Fruit fly (Drosophila melanogaster) whole organism, embryonic: ENCODE measurements around the gene Tm1.

Experiments used
- CG10209 ChIP-seq: fragments of 200-800 bp; sonication (Bioruptor generic); optimal IDR thresholded peaks from 3 replicates; lab custom pipeline; 2017; ENCODE audit warnings: missing biosample characterization, mild to moderate bottlenecking, missing genetic modification characterization, missing genetic modification reagents
- CG12071 ChIP-seq: fragments of 200-800 bp; sonication (Bioruptor generic); optimal IDR thresholded peaks from 3 replicates; lab custom pipeline; 2018; ENCODE audit warnings: missing biosample characterization, mild to moderate bottlenecking, missing genetic modification characterization
- CG14014 ChIP-seq: fragments of 200-800 bp; sonication (Bioruptor generic); IDR thresholded peaks from 2 replicates; pipeline ENCODE4 v1.3.6; 2022; ENCODE audit warnings: missing biosample characterization, missing genetic modification characterization
- CG15514 ChIP-seq: fragments of 200-800 bp; sonication (Bioruptor generic); optimal IDR thresholded peaks from 3 replicates; lab custom pipeline; 2017; ENCODE audit warnings: missing biosample characterization, missing genetic modification characterization, mild to moderate bottlenecking, moderate library complexity, missing genetic modification reagents
- CG2120 ChIP-seq: fragments of 200-800 bp; sonication (Bioruptor generic); optimal IDR thresholded peaks from 3 replicates; lab custom pipeline; 2016; ENCODE audit warnings: missing biosample characterization, missing genetic modification characterization
- CG2199 ChIP-seq: fragments of 200-800 bp; sonication (Bioruptor generic); IDR thresholded peaks from 3 replicates; pipeline ENCODE4 v1.3.6; 2022; ENCODE audit warnings: missing biosample characterization, missing genetic modification characterization
- CG2889 ChIP-seq: fragments of 200-800 bp; sonication (Bioruptor generic); IDR thresholded peaks from 3 replicates; pipeline ENCODE4 v1.3.6; 2022; ENCODE audit warnings: missing biosample characterization, missing genetic modification characterization
- CG32767 ChIP-seq: fragments of 200-800 bp; sonication (Bioruptor generic); IDR thresholded peaks from 2 replicates; pipeline ENCODE4 v1.3.6; 2022; ENCODE audit warnings: missing biosample characterization, missing genetic modification characterization
- CG33213 ChIP-seq: fragments of 200-800 bp; sonication (Bioruptor generic); optimal IDR thresholded peaks from 3 replicates; lab custom pipeline; 2016; ENCODE audit warnings: missing biosample characterization, missing genetic modification characterization
- CG33557 ChIP-seq: fragments of 200-800 bp; sonication (Bioruptor generic); optimal IDR thresholded peaks from 2 replicates; lab custom pipeline; 2019; ENCODE audit warnings: missing biosample characterization, mild to moderate bottlenecking, missing genetic modification characterization, moderate library complexity
- CG34422 ChIP-seq: fragments of 200-800 bp; sonication (Bioruptor generic); IDR thresholded peaks from 3 replicates; pipeline ENCODE4 v1.3.6; 2022; ENCODE audit warnings: missing biosample characterization, missing genetic modification characterization
- CG4282 ChIP-seq: fragments of 200-800 bp; sonication (Bioruptor generic); optimal IDR thresholded peaks from 2 replicates; lab custom pipeline; 2016; ENCODE audit warnings: missing biosample characterization, missing genetic modification characterization
- CG4328 ChIP-seq: fragments of 200-800 bp; sonication (Bioruptor generic); optimal IDR thresholded peaks from 3 replicates; lab custom pipeline; 2017; ENCODE audit warnings: missing biosample characterization, missing genetic modification reagents, missing genetic modification characterization
- CG5180 ChIP-seq: fragments of 200-800 bp; sonication (Bioruptor generic); optimal IDR thresholded peaks from 3 replicates; lab custom pipeline; 2017; ENCODE audit warnings: missing biosample characterization, missing genetic modification characterization, mild to moderate bottlenecking, moderate library complexity, missing genetic modification reagents
- CG6254 ChIP-seq: fragments of 200-800 bp; sonication (Bioruptor generic); optimal IDR thresholded peaks from 3 replicates; lab custom pipeline; 2017; ENCODE audit warnings: mild to moderate bottlenecking, missing biosample characterization, missing genetic modification reagents, missing genetic modification characterization
- CG7786 ChIP-seq: fragments of 200-800 bp; sonication (Bioruptor generic); optimal IDR thresholded peaks from 2 replicates; lab custom pipeline; 2016; ENCODE audit warnings: missing biosample characterization, missing genetic modification characterization
- CG9817 ChIP-seq: fragments of 200-800 bp; sonication (Bioruptor generic); optimal IDR thresholded peaks from 2 replicates; lab custom pipeline; 2018; ENCODE audit warnings: missing biosample characterization, mild to moderate bottlenecking, missing genetic modification characterization, moderate library complexity
- Drgx ChIP-seq: fragments of 200-800 bp; sonication (Bioruptor generic); IDR thresholded peaks from 2 replicates; pipeline ENCODE4 v1.3.6; 2022; ENCODE audit warnings: missing biosample characterization, missing genetic modification characterization
- HHEX ChIP-seq: fragments of 200-800 bp; sonication (Bioruptor generic); optimal IDR thresholded peaks from 3 replicates; lab custom pipeline; 2017; ENCODE audit warnings: missing biosample characterization, mild to moderate bottlenecking, missing genetic modification characterization, missing genetic modification reagents
- HmgZ ChIP-seq: fragments of 200-800 bp; sonication (Bioruptor generic); optimal IDR thresholded peaks from 2 replicates; lab custom pipeline; 2018; ENCODE audit warnings: missing biosample characterization, mild to moderate bottlenecking, missing genetic modification characterization
- MESR4 ChIP-seq: fragments of 200-800 bp; sonication (Bioruptor generic); optimal IDR thresholded peaks from 2 replicates; lab custom pipeline; 2018; ENCODE audit warnings: missing biosample characterization, mild to moderate bottlenecking, missing genetic modification characterization, moderate library complexity
- MTF-1 ChIP-seq: fragments of 200-800 bp; sonication (Bioruptor generic); optimal IDR thresholded peaks from 2 replicates; lab custom pipeline; 2018; ENCODE audit warnings: missing biosample characterization, mild to moderate bottlenecking, missing genetic modification characterization, borderline replicate concordance
- Max ChIP-seq: fragments of 200-800 bp; sonication (Bioruptor generic); optimal IDR thresholded peaks from 2 replicates; lab custom pipeline; 2016; ENCODE audit warnings: missing biosample characterization, mild to moderate bottlenecking, missing genetic modification characterization
- NK7.1 ChIP-seq: fragments of 200-800 bp; sonication (Bioruptor generic); optimal IDR thresholded peaks from 3 replicates; lab custom pipeline; 2016; ENCODE audit warnings: missing biosample characterization, missing genetic modification characterization
- Oli ChIP-seq: fragments of 200-800 bp; sonication (Bioruptor generic); optimal IDR thresholded peaks from 2 replicates; lab custom pipeline; 2018; ENCODE audit warnings: missing biosample characterization, mild to moderate bottlenecking, missing genetic modification characterization, moderate library complexity
- Poxn ChIP-seq: fragments of 200-800 bp; sonication (Bioruptor generic); IDR thresholded peaks from 2 replicates; pipeline ENCODE4 v1.3.6; 2022; ENCODE audit warnings: missing biosample characterization, missing genetic modification characterization
- Ptx1 ChIP-seq: fragments of 200-800 bp; sonication (Bioruptor generic); IDR thresholded peaks from 2 replicates; pipeline ENCODE4 v1.3.6; 2022; ENCODE audit warnings: missing biosample characterization, missing genetic modification characterization
- Six4 ChIP-seq: fragments of 200-800 bp; sonication (Bioruptor generic); optimal IDR thresholded peaks from 2 replicates; lab custom pipeline; 2016; ENCODE audit warnings: missing biosample characterization, missing genetic modification characterization
- Sry-δ ChIP-seq: fragments of 200-800 bp; sonication (Bioruptor generic); optimal IDR thresholded peaks from 2 replicates; lab custom pipeline; 2016; ENCODE audit warnings: missing biosample characterization, missing genetic modification characterization
- Tbp ChIP-seq: fragments of >200 bp; optimal IDR thresholded peaks from 2 replicates; lab custom pipeline; 2018; ENCODE audit warnings: missing biosample characterization, missing genetic modification characterization
- Usf ChIP-seq: fragments of 200-800 bp; sonication (Bioruptor generic); optimal IDR thresholded peaks from 2 replicates; lab custom pipeline; 2017; ENCODE audit warnings: missing genotype, missing biosample characterization, missing genetic modification characterization
- Vsx1 ChIP-seq: fragments of 200-800 bp; sonication (Bioruptor generic); optimal IDR thresholded peaks from 2 replicates; lab custom pipeline; 2017; ENCODE audit warnings: missing biosample characterization, mild to moderate bottlenecking, missing genetic modification characterization, missing genetic modification reagents
- az2 ChIP-seq: fragments of 200-800 bp; sonication (Bioruptor generic); optimal IDR thresholded peaks from 3 replicates; lab custom pipeline; 2016; ENCODE audit warnings: missing biosample characterization, missing genetic modification characterization
- chm ChIP-seq: fragments of 200-800 bp; sonication (Bioruptor generic); IDR thresholded peaks from 2 replicates; pipeline ENCODE4 v1.3.6; 2022; ENCODE audit warnings: missing biosample characterization, missing genetic modification characterization
- cwo ChIP-seq: fragments of 200-800 bp; sonication (Bioruptor generic); optimal IDR thresholded peaks from 3 replicates; lab custom pipeline; 2017; ENCODE audit warnings: missing biosample characterization, missing genetic modification characterization, mild to moderate bottlenecking, moderate library complexity, missing genetic modification reagents
- fd64A ChIP-seq: fragments of 200-800 bp; sonication (Bioruptor generic); optimal IDR thresholded peaks from 3 replicates; lab custom pipeline; 2018; ENCODE audit warnings: missing biosample characterization, mild to moderate bottlenecking, missing genetic modification characterization
- grau ChIP-seq: fragments of 200-800 bp; optimal IDR thresholded peaks from 3 replicates; lab custom pipeline; 2019; ENCODE audit warnings: missing biosample characterization, mild to moderate bottlenecking, missing genetic modification characterization, moderate library complexity
- grn ChIP-seq: fragments of 200-800 bp; sonication (Bioruptor generic); optimal IDR thresholded peaks from 3 replicates; lab custom pipeline; 2017; ENCODE audit warnings: missing biosample characterization, missing genetic modification characterization
- gro ChIP-seq: fragments of 200-800 bp; sonication (Bioruptor generic); optimal IDR thresholded peaks from 2 replicates; lab custom pipeline; 2016; ENCODE audit warnings: missing biosample characterization, missing genetic modification characterization
- mam ChIP-seq: fragments of 200-800 bp; sonication (Bioruptor generic); optimal IDR thresholded peaks from 3 replicates; lab custom pipeline; 2016; ENCODE audit warnings: missing biosample characterization, missing genetic modification characterization
- org-1 ChIP-seq: fragments of 200-800 bp; sonication (Bioruptor generic); optimal IDR thresholded peaks from 2 replicates; lab custom pipeline; 2017; ENCODE audit warnings: missing biosample characterization, missing genetic modification characterization
- pros ChIP-seq: fragments of 200-800 bp; sonication (Bioruptor generic); optimal IDR thresholded peaks from 3 replicates; lab custom pipeline; 2019; ENCODE audit warnings: missing biosample characterization, mild to moderate bottlenecking, missing genetic modification characterization, moderate library complexity
- sc ChIP-seq, 3 experiments: fragments of >200 bp in 2 of 3; fragments of 200-800 bp in 1 of 3; sonication (Bioruptor generic) in 1 of 3; optimal IDR thresholded peaks; 2 replicates in 2 of 3; 3 replicates in 1 of 3; lab custom pipeline; 2017; ENCODE audit warnings: mild to moderate bottlenecking in 1 of 3, missing biosample characterization in 1 of 3, missing genetic modification characterization in 1 of 3, missing genetic modification reagents in 1 of 3
- sd ChIP-seq: fragments of 200-800 bp; sonication (Bioruptor generic); optimal IDR thresholded peaks from 3 replicates; lab custom pipeline; 2018; ENCODE audit warnings: missing biosample characterization, mild to moderate bottlenecking, missing genetic modification characterization, moderate library complexity
- shn ChIP-seq: fragments of 200-800 bp; sonication (Bioruptor generic); optimal IDR thresholded peaks from 3 replicates; lab custom pipeline; 2016; ENCODE audit warnings: missing biosample characterization, missing genetic modification characterization
- stwl ChIP-seq: fragments of 200-800 bp; sonication (Bioruptor generic); optimal IDR thresholded peaks from 3 replicates; lab custom pipeline; 2018; ENCODE audit warnings: missing biosample characterization, mild to moderate bottlenecking, missing genetic modification characterization, moderate library complexity
- tna ChIP-seq: fragments of 200-800 bp; sonication (Bioruptor generic); IDR thresholded peaks from 2 replicates; pipeline ENCODE4 v1.3.6; 2022; ENCODE audit warnings: missing biosample characterization, missing genetic modification characterization; ENCODE audit not compliant: partially characterized antibody
- unc-4 ChIP-seq: fragments of 200-800 bp; sonication (Bioruptor generic); IDR thresholded peaks from 2 replicates; pipeline ENCODE4 v1.3.6; 2022; ENCODE audit warnings: missing biosample characterization, missing genetic modification characterization; ENCODE audit not compliant: partially characterized antibody

Gene Tm1

DNA sequence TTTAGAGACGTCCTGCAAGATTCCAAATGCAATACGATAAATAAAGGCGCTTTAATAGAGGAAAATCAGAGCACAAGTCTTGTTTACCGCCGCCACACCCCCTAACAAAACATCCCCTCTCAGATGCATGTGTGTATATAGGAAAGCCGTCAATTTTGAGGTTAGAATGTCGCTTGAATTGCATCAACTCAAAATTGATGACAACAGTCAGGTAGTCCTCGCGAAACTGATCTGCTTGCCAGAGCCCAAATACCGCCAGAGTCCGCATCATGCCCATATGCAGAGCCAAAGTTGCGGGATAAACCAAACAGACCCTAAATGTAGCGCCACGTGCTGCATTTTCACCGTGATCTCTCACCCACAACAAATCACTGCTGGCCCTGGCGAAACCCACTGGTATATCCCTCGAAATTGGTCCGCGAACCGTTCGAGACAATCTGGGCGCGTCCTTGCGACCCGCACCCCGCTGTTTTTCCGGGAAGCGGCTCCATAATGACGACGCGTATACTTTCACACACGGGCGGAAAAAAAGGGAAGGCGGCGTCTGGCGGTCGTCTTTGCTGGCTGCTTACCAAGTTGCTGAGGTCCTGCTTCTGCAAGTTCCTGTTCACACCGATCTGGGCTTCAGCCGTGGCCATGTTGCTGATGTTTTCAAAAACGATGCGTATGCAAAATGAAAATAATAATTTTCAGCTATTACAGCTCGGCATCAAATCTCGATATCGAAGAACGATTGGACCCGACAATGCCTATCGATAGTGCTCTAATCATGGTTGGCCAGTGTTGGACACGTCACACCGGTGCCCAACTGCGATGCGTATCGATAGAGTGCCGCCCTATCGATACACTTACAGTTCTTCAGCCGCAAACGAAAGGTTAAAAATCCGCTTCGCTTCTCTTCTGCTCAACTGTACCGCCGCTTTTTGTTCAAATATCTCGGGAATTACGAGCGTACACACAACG, 15.0 kb upstream of the Tm1 start, which contains the start of the genes eIF2gamma and Set (continued):
- TF ChIP-seq sc (optimal IDR thresholded peaks at IDR 0.05; lab: Kevin White, UChicago) = no peak
- TF ChIP-seq sc (GFP tag; optimal IDR thresholded peaks at IDR 0.05; lab: Kevin White, UChicago) = no peak
- no peak for TF ChIP-seq CG2199 (GFP tag; lab: Robert Waterston, UW)
- TF ChIP-seq CG32767 (GFP tag; lab: Robert Waterston, UW) = 0 out of 2 replicates have a peak, but pooled peaks have one; percentile 44
- no peak for TF ChIP-seq grn (GFP tag; lab: Kevin White, UChicago)
- no peak for TF ChIP-seq CG6254 (GFP tag; lab: Kevin White, UChicago)
- TF ChIP-seq sd (tag; lab: Kevin White, UChicago) = no peak
- TF ChIP-seq Vsx1 (GFP tag; lab: Kevin White, UChicago) = no peak
- TF ChIP-seq CG7786 (GFP tag; lab: Kevin White, UChicago) = peak; percentile 61
- peak; percentile 96 for TF ChIP-seq unc-4 (GFP tag; lab: Robert Waterston, UW)
- TF ChIP-seq CG33213 = peak; percentile 3
- no peak; the same call in 1 of the 2 replicates for TF ChIP-seq CG14014 (GFP tag; lab: Robert Waterston, UW)
- peak; percentile 17 for TF ChIP-seq Tbp
- TF ChIP-seq HHEX (GFP tag; lab: Kevin White, UChicago) = no peak
- no peak for TF ChIP-seq Usf (GFP tag; lab: Kevin White, UChicago)
- peak; percentile 80 for TF ChIP-seq CG15514
- TF ChIP-seq tna (GFP tag; lab: Robert Waterston, UW) = peak; percentile 98
- no peak for TF ChIP-seq MTF-1 (GFP tag; lab: Kevin White, UChicago)
- TF ChIP-seq CG34422 (GFP tag; lab: Robert Waterston, UW) = peak; percentile 78
- peak; percentile 60 for TF ChIP-seq Max (GFP tag; lab: Kevin White, UChicago)
- no peak for TF ChIP-seq CG4328
- TF ChIP-seq CG2120 = peak; percentile 61
- peak; percentile 92 for TF ChIP-seq Sry-δ
- peak; percentile 78 for TF ChIP-seq stwl
- no peak for TF ChIP-seq CG4282 (GFP tag; lab: Kevin White, UChicago)
- peak; percentile 78 for TF ChIP-seq chm (GFP tag; lab: Robert Waterston, UW)
- TF ChIP-seq CG33557 = no peak
- TF ChIP-seq CG12071 (GFP tag; lab: Kevin White, UChicago) = no peak
- peak; percentile 53 for TF ChIP-seq MESR4
- no peak for TF ChIP-seq CG10209 (GFP tag; lab: Kevin White, UChicago)
- peak; percentile 60 for TF ChIP-seq gro (GFP tag; lab: Kevin White, UChicago)
- TF ChIP-seq Ptx1 = no peak; the same call in 1 of the 2 replicates
- TF ChIP-seq fd64A (GFP tag; lab: Kevin White, UChicago) = no peak
- no peak for TF ChIP-seq Oli (tag; lab: Kevin White, UChicago)
- no peak for TF ChIP-seq CG5180 (GFP tag; lab: Kevin White, UChicago)
- no peak for TF ChIP-seq Six4
- TF ChIP-seq Poxn (GFP tag; lab: Robert Waterston, UW) = no peak
- peak; percentile 22 for TF ChIP-seq CG9817 (tag; lab: Kevin White, UChicago)
- TF ChIP-seq shn (GFP tag; lab: Kevin White, UChicago) = no peak
- no peak for TF ChIP-seq CG2889 (GFP tag; lab: Robert Waterston, UW)
- no peak for TF ChIP-seq NK7.1
- no peak for TF ChIP-seq Drgx
- no peak for TF ChIP-seq az2
- no peak for TF ChIP-seq org-1 (GFP tag; lab: Kevin White, UChicago)
- TF ChIP-seq grau (tag; lab: Kevin White, UChicago) = no peak
- peak; percentile 58 for TF ChIP-seq mam (GFP tag; lab: Kevin White, UChicago)
- no peak for TF ChIP-seq cwo (GFP tag; lab: Kevin White, UChicago)
- TF ChIP-seq pros (GFP tag; lab: Kevin White, UChicago) = no peak
- peak; percentile 85 for TF ChIP-seq HmgZ (tag; lab: Kevin White, UChicago)
